Fruit fly (Drosophila melanogaster): ENCODE results near the gene opm.

Gene opm

DNA sequence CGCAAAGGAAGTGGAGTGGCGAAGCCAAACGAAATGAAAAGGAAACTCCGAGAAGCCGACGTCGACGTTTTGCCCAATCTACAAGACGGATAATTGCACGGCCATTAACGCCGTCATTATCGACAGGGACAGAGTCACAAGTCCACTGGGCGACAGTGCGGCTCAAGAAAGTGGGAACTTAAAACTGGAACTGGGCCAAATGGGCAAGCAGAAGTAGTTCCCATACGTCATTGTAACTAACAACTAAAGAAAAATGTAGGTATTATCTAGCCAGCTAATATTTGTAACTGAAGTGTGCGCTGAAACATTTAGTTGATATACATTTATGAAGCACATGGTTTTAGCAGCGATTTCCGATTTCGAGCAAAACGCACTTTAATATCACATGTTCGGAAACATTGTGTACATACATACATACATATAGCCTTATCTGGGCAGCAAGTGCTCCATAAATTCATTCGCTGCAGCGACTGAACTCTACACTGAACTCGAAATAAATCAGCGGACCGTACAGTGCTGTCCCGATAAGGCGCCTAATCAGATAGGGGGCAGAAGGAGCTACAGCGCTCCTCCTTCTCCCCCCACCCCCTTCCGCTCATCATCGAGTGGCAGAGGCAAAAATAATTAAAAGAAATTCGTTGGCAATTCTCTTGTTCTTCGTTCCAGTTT, 4.7 kb upstream of the opm start:
- no peak for TF ChIP-seq CG4360 (GFP tag; IDR thresholded peaks at IDR 0.05)
- TF ChIP-seq slou (GFP tag; optimal IDR thresholded peaks at IDR 0.05) = no peak
- TF ChIP-seq dmrt99B (tag; optimal IDR thresholded peaks at IDR 0.05) = no peak
- no peak for TF ChIP-seq Asciz (GFP tag; optimal IDR thresholded peaks at IDR 0.05)
- peak; percentile 58 for TF ChIP-seq CG15073 (GFP tag; optimal IDR thresholded peaks at IDR 0.05)
- peak; percentile 31 for TF ChIP-seq CG18599 (GFP tag; optimal IDR thresholded peaks at IDR 0.05)
- TF ChIP-seq Med (GFP tag) = peak; percentile 2
- no peak for TF ChIP-seq CG8944 (GFP tag; optimal IDR thresholded peaks at IDR 0.05)
- no peak for TF ChIP-seq CG2712 (tag; optimal IDR thresholded peaks at IDR 0.05)
- TF ChIP-seq Dbx (GFP tag; IDR thresholded peaks at IDR 0.05) = peak; percentile 25; the same call in 1 of the 3 replicates
- TF ChIP-seq CG11696 (GFP tag; IDR thresholded peaks at IDR 0.05) = peak; percentile 34; the same call in 1 of the 2 replicates
- peak; percentile 49; the same call in 1 of the 2 replicates for TF ChIP-seq sob (GFP tag; IDR thresholded peaks at IDR 0.05)
- TF ChIP-seq grn (GFP tag; optimal IDR thresholded peaks at IDR 0.05) = peak; percentile 62
- TF ChIP-seq grau (tag; optimal IDR thresholded peaks at IDR 0.05) = peak; percentile 12
- no peak for TF ChIP-seq ara (GFP tag; IDR thresholded peaks at IDR 0.05)
- no peak for TF ChIP-seq inv (GFP tag; IDR thresholded peaks at IDR 0.05; ENCODE audit: partially characterized antibody)
- TF ChIP-seq CG6175 (GFP tag; IDR thresholded peaks at IDR 0.05) = no peak
- TF ChIP-seq crol (GFP tag; IDR thresholded peaks at IDR 0.05) = peak; percentile 77
- no peak for TF ChIP-seq Six4 (GFP tag; optimal IDR thresholded peaks at IDR 0.05)
- no peak for TF ChIP-seq vfl (GFP tag; optimal IDR thresholded peaks at IDR 0.05)
- TF ChIP-seq Taf1 (GFP tag; IDR thresholded peaks at IDR 0.05) = no peak
- TF ChIP-seq CG14710 (tag; optimal IDR thresholded peaks at IDR 0.05) = no peak
- TF ChIP-seq bcd (GFP tag; optimal IDR thresholded peaks at IDR 0.05) = no peak
- TF ChIP-seq CG6683 (GFP tag; optimal IDR thresholded peaks at IDR 0.05) = no peak
- TF ChIP-seq jigr1 (GFP tag; IDR thresholded peaks at IDR 0.05) = no peak
- no peak for TF ChIP-seq ATbp (GFP tag; optimal IDR thresholded peaks at IDR 0.05)
- peak; percentile 28; the same call in 1 of the 2 replicates for TF ChIP-seq Rfx (GFP tag; IDR thresholded peaks at IDR 0.05)
- peak; percentile 64 for TF ChIP-seq sens (GFP tag)
- peak in 1 of 2 experiments; percentile 0 for TF ChIP-seq bsh (GFP tag; optimal IDR thresholded peaks at IDR 0.05)
- peak in 1 of 2 experiments; percentile 46 for TF ChIP-seq Hr78 (GFP tag; optimal IDR thresholded peaks at IDR 0.05)
- TF ChIP-seq al (GFP tag; IDR thresholded peaks at IDR 0.05) = peak; percentile 4; the same call in 1 of the 2 replicates
- no peak for TF ChIP-seq B-H2 (GFP tag; optimal IDR thresholded peaks at IDR 0.05)
- peak; percentile 1 for TF ChIP-seq CG15514 (GFP tag; optimal IDR thresholded peaks at IDR 0.05)
- peak; percentile 63 for TF ChIP-seq exex (tag; optimal IDR thresholded peaks at IDR 0.05)
- no peak for TF ChIP-seq dimm (GFP tag; IDR thresholded peaks at IDR 0.05)
- TF ChIP-seq mirr (GFP tag; optimal IDR thresholded peaks at IDR 0.05) = peak; percentile 43
- no peak for TF ChIP-seq CG9876 (GFP tag; optimal IDR thresholded peaks at IDR 0.05)
- peak; percentile 3 for TF ChIP-seq Hmr (GFP tag; optimal IDR thresholded peaks at IDR 0.05)
- TF ChIP-seq CG2199 (GFP tag; IDR thresholded peaks at IDR 0.05) = no peak
- TF ChIP-seq chinmo (GFP tag; IDR thresholded peaks at IDR 0.05; ENCODE audit: partially characterized antibody) = peak; percentile 82; the same call in 1 of the 4 replicates
- TF ChIP-seq sug (tag; optimal IDR thresholded peaks at IDR 0.05) = peak; percentile 15
- TF ChIP-seq bbx (GFP tag; IDR thresholded peaks at IDR 0.05; ENCODE audit: partially characterized antibody) = no peak
- TF ChIP-seq Nf-YA (GFP tag; IDR thresholded peaks at IDR 0.05) = no peak
- peak; percentile 18 for TF ChIP-seq CG10543 (GFP tag; optimal IDR thresholded peaks at IDR 0.05)
- TF ChIP-seq Drgx (GFP tag; IDR thresholded peaks at IDR 0.05) = peak; percentile 42; the same call in 1 of the 2 replicates
- peak; percentile 45 for TF ChIP-seq cwo (GFP tag; optimal IDR thresholded peaks at IDR 0.05)
- TF ChIP-seq nom (GFP tag; optimal IDR thresholded peaks at IDR 0.05) = peak; percentile 88
- no peak for TF ChIP-seq slp2 (GFP tag; optimal IDR thresholded peaks at IDR 0.05)
- no peak for TF ChIP-seq maf-S (GFP tag; optimal IDR thresholded peaks at IDR 0.05)
